Worm (Caenorhabditis elegans): ENCODE results near the gene H41C03.2.

H41C03.2 gene

DNA sequence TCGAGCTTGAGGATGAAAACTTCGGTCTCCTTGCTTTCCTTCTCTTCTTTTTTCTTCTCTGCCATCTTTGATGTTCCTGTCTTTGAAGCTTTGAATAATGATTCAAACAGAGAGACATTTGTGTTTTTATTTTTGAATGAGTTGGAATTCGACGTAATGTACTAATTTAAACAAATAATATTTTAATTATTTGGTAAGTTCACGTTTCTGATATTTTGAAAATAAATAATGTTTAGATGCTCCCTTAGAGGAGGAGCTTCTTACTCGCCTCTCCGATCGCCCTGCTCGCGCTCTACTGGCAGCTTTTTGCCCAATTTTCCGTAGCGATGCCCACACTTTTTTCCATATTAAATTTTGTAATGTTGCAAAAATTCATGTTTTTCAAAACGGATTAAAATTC lies 50.8 kb downstream of the H41C03.2 start, which contains the start of the genes K05F1.9 and K05F1.1:
Gene K05F1.9 (minus strand): TSS at position 101 of the 400 bp plus-strand sequence.
Gene K05F1.1 (plus strand): TSS at position 308 of the 400 bp plus-strand sequence.
- no peak for TF ChIP-seq tbx-11 (GFP tag; IDR thresholded peaks at IDR 0.05)
- no peak for TF ChIP-seq tbx-37 (GFP tag; conservative IDR thresholded peaks at IDR 0.05)
- TF ChIP-seq B0310.2 (tag; optimal IDR thresholded peaks at IDR 0.05), result no peak
- no peak for TF ChIP-seq ceh-13 (GFP tag; optimal IDR thresholded peaks at IDR 0.05)
- TF ChIP-seq ets-7 (tag; optimal IDR thresholded peaks at IDR 0.05), result no peak
- TF ChIP-seq ama-1 (optimal IDR thresholded peaks at IDR 0.05), result no peak
- TF ChIP-seq hnd-1 (tag; optimal IDR thresholded peaks at IDR 0.05), result no peak
- TF ChIP-seq ceh-36 (tag; optimal IDR thresholded peaks at IDR 0.05), result no peak
- no peak for TF ChIP-seq hmbx-1 (tag; optimal IDR thresholded peaks at IDR 0.05)
- TF ChIP-seq sea-1 (GFP tag; conservative IDR thresholded peaks at IDR 0.05), result no peak
- TF ChIP-seq hmg-4 (GFP tag; optimal IDR thresholded peaks at IDR 0.05), result no peak
- no peak for TF ChIP-seq tra-4 (tag; optimal IDR thresholded peaks at IDR 0.05)
- TF ChIP-seq F13C5.2 (tag; optimal IDR thresholded peaks at IDR 0.05), result no peak
- no peak for TF ChIP-seq scrt-1 (GFP tag; IDR thresholded peaks at IDR 0.05)
- TF ChIP-seq flt-1 (GFP tag; IDR thresholded peaks at IDR 0.05), result no peak

Data from whole organism, early embryonic.